Worm (Caenorhabditis elegans): ENCODE data around the gene Y54F10BM.9.
A peak's percentile ranks its signal among the peaks of the same experiment; 100 is the strongest.

Gene Y54F10BM.9

DNA sequence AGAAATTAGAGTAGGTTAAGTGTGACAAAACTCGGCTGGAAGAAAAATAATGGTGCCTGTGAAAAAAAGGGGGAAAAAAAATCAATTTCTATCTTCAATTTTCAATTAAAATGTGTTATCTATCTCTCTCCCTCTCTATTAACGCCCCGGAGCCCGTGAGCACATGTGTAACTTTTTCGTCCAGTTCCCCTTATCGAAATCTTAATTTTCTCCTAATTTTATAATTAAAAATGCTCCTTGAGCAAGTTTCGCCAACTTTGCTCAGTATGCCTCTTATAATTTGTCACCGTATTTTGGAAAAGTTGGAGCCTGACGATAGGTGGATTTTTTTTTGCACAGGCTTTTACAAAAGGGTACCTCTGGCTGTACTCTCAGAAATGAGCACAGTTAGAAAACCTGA, 3.3 kb upstream of the Y54F10BM.9 start, which contains the start of the genes fbxa-1 and Y54F10BM.20:
Gene fbxa-1 (minus strand): TSS at position 101 of the 400 bp plus-strand sequence.
Gene Y54F10BM.20 (plus strand): TSS at position 231 of the 400 bp plus-strand sequence.
- TF ChIP-seq ama-1 (optimal IDR thresholded peaks at IDR 0.05) (no peak), ztf-1 (GFP tag; conservative IDR thresholded peaks at IDR 0.05) (no peak), F13H6.1 (tag; optimal IDR thresholded peaks at IDR 0.05) (no peak), elt-1 (tag; optimal IDR thresholded peaks at IDR 0.05) (no peak), nhr-10 (tag; optimal IDR thresholded peaks at IDR 0.05) (no peak)

DNA sequence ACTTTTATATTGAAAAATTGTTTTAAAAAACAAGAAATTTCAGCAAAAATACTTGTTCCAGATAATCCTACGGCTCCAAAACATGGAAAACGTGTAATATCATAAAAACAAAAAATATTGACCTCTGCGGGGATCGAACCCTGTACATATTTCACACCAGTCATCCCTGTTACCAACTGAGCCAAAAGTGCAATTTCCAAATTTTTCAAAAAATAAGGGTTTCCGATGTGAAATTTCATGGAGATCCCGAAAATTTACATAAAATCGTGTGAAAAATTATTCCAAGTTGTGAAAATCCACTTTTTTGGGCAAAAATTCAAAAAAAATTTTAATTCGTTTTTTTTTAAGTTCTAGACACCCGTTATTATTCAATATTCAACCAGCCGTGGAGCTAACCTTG, 578 bp downstream of the Y54F10BM.9 start:
- no peak for TF ChIP-seq nhr-25 (tag; optimal IDR thresholded peaks at IDR 0.05)
- no peak for TF ChIP-seq nhr-237 (tag; optimal IDR thresholded peaks at IDR 0.05)
- TF ChIP-seq lsy-2 (tag; optimal IDR thresholded peaks at IDR 0.05): no peak
- no peak for TF ChIP-seq mab-5 (tag; optimal IDR thresholded peaks at IDR 0.05)

DNA sequence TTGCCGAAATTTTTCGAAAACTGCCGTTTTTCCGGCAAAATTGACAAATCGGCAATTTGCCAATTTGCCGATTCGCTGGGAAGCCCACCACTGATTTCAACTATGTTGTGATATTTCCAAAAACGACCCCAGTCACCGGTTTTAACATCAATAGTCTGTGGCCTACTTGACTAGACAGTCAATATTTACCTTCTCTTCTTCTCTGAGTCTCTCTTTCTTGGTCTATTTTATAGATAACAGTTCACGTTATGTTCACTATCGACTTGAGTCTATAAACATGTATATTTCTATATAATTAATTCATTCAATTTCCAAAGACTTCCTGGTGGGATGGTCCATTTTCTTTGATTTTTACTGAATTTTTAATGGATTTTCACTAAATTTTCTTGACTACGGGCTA, 10.0 kb downstream of the Y54F10BM.9 start:
- TF ChIP-seq nhr-237 (tag; optimal IDR thresholded peaks at IDR 0.05): no peak
- no peak for TF ChIP-seq crh-2 (tag; optimal IDR thresholded peaks at IDR 0.05)
- TF ChIP-seq sma-9 (GFP tag; optimal IDR thresholded peaks at IDR 0.05): peak; percentile 12
- no peak for TF ChIP-seq sma-9 (tag; optimal IDR thresholded peaks at IDR 0.05)
- TF ChIP-seq fos-1 (tag; optimal IDR thresholded peaks at IDR 0.05): peak; percentile 16
- TF ChIP-seq lin-11 (tag; optimal IDR thresholded peaks at IDR 0.05): no peak
- no peak for TF ChIP-seq C34F6.9 (tag; optimal IDR thresholded peaks at IDR 0.05)
- TF ChIP-seq blmp-1 (tag; optimal IDR thresholded peaks at IDR 0.05; ENCODE audit: insufficient read depth): no peak
- TF ChIP-seq aly-2 (tag; optimal IDR thresholded peaks at IDR 0.05): no peak
- TF ChIP-seq mbf-1 (tag; optimal IDR thresholded peaks at IDR 0.05): no peak
- no peak for TF ChIP-seq mdl-1 (tag; optimal IDR thresholded peaks at IDR 0.05)
- TF ChIP-seq zag-1 (tag; optimal IDR thresholded peaks at IDR 0.05): no peak
- TF ChIP-seq Y55F3AM.14 (GFP tag; optimal IDR thresholded peaks at IDR 0.05): no peak
- no peak for TF ChIP-seq unc-62 (GFP tag; optimal IDR thresholded peaks at IDR 0.05)
- TF ChIP-seq skn-1 (tag; optimal IDR thresholded peaks at IDR 0.05): no peak

DNA sequence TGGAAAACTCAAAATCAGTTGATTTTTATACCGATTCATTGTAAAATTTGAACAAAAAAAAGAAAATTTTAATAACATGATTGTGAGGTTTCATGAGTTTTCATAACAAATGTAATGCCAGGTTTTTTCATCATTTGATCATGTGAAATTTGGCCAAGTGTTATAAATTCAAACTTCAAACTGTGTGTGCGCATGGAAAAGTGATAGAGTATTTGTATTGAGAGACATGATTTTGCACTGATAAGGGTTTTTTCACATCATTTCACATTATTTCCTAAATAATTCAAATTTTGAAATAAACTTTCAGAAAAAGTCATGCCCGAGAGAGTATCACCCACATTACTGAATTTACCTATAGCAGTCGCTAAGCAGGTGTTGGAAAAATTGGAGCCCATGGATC, 13.6 kb downstream of the Y54F10BM.9 start, which contains the start of gene fbxa-219:
Gene fbxa-219 (plus strand): TSS at position 277 of the 400 bp plus-strand sequence.
- no peak for TF ChIP-seq sem-4 (tag; optimal IDR thresholded peaks at IDR 0.05)
- peak; percentile 7 for TF ChIP-seq crh-2 (tag; optimal IDR thresholded peaks at IDR 0.05)
- peak; percentile 13 for TF ChIP-seq fos-1 (tag; optimal IDR thresholded peaks at IDR 0.05)
- no peak for TF ChIP-seq skn-1 (tag; optimal IDR thresholded peaks at IDR 0.05)

DNA sequence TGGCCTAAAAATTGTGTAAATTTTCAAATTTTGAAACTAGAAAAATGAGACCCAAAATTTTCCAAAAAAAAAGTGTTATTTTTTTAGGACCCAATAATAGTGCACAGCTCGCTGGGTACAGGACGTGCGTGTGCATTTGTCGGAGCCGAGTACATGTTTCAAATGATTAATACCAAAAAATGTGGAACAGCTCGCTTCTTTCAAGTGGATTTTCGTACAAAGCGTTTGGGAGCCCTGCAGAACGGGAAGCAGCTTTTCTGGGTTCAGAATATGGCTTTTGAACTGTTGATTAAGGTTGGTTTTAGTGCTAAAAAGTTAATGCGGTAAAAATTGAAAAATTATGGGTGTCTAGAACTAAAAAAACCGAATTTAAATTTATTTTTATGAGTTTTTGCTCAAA, 16.5 kb downstream of the Y54F10BM.9 start:
- TF ChIP-seq peb-1 (tag; optimal IDR thresholded peaks at IDR 0.05) (no peak), lsy-2 (tag; optimal IDR thresholded peaks at IDR 0.05) (no peak), nhr-6 (tag; optimal IDR thresholded peaks at IDR 0.05) (no peak), elt-3 (tag; optimal IDR thresholded peaks at IDR 0.05) (no peak), nhr-10 (tag; optimal IDR thresholded peaks at IDR 0.05) (no peak), alr-1 (tag; optimal IDR thresholded peaks at IDR 0.05) (no peak), sma-9 (GFP tag; optimal IDR thresholded peaks at IDR 0.05) (no peak), sma-9 (tag; optimal IDR thresholded peaks at IDR 0.05) (no peak), zag-1 (tag; optimal IDR thresholded peaks at IDR 0.05) (no peak), unc-55 (GFP tag; optimal IDR thresholded peaks at IDR 0.05) (no peak), crh-2 (tag; optimal IDR thresholded peaks at IDR 0.05) (no peak), nhr-11 (tag; optimal IDR thresholded peaks at IDR 0.05) (no peak), ZK546.5 (tag; optimal IDR thresholded peaks at IDR 0.05) (no peak)

DNA sequence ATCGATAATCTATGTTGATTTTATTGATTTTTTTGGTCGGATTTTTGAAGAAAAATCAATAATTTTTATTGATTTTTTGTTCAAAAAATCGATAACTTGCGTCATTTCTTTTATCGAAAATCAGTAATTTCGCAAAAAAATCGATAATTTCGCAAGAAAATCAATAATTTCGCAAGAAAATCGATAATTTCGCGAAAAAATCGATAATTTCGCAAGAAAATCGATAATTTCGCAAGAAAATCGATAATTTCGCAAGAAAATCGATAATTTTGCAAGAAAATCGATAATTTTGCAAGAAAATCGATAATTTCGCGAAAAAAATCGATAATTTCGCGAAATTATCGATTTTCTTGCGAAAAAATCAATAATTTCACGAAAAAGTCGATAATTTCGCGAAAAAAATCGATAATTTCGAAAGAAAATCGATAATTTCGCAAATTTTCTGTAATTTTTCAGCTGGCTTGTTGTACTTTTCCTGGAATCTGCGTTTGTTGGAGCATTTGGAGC, 21.3 kb downstream of the Y54F10BM.9 start:
- no peak for TF ChIP-seq nhr-237 (tag; optimal IDR thresholded peaks at IDR 0.05)
- TF ChIP-seq elt-1 (tag; optimal IDR thresholded peaks at IDR 0.05): no peak
- no peak for TF ChIP-seq skn-1 (tag; optimal IDR thresholded peaks at IDR 0.05)
- TF ChIP-seq alr-1 (tag; optimal IDR thresholded peaks at IDR 0.05): no peak
- no peak for TF ChIP-seq unc-55 (GFP tag; optimal IDR thresholded peaks at IDR 0.05)
- TF ChIP-seq nhr-25 (tag; optimal IDR thresholded peaks at IDR 0.05): no peak
- TF ChIP-seq nhr-6 (tag; optimal IDR thresholded peaks at IDR 0.05): no peak
- TF ChIP-seq R02D3.7 (tag; optimal IDR thresholded peaks at IDR 0.05): no peak
